Fruit fly (Drosophila melanogaster) whole organism, larva: Measurements from ENCODE around the gene CG4957.

Experiments used
- noc ChIP-seq: fragments of 200-800 bp; sonication (Bioruptor generic); optimal IDR thresholded peaks from 3 replicates; lab custom pipeline; 2019; ENCODE audit warnings: missing biosample characterization, mild to moderate bottlenecking, missing genetic modification characterization, moderate library complexity

Gene CG4957

DNA sequence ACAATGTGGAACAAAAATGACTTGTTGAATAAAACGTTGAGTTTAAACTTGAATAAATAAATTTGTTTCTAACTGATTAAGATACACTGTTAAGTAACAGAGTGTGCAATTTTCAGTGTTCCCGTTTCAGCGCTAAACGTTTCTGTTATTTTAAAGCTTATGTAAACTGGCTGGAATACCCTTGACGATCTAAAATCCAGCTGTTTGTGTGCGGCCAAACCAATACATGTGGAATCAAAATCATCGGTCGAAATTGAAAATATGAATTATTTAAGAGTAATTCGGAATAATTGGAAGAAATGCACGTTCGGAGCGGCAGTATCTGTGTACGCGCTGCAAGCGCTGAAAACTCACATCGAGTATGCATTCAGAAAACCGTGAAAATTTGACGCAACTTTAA is 1.2 kb downstream of the CG4957 start, which contains the start of gene Mulk:
TSS of gene Mulk (plus strand) at position 198 of the 400 bp plus-strand sequence.
- no peak for TF ChIP-seq noc

DNA sequence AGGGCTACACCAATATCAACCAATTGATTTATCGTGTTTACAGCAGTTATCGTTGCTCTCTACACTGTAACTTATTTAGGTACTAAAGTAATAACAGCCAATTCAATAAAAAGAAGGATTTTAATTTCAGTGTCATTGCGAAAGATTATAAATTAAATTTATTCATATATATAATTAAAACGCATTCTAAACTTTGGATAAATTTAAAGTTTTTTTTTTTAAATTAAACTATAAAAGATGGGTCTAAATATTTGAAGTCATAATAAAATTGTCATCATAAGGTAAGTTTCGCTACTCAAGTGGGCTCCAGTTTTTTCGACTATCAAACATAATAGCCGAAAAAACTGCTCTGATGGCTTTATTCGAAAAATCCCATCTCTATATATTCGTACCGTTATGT is 3.6 kb downstream of the CG4957 start, which contains the start of gene trk:
TSS of gene trk (minus strand) at position 101 of the 400 bp plus-strand sequence.
- no peak for TF ChIP-seq noc

dm6 chr2L:10276436-10276835 is 7.8 kb downstream of the CG4957 start:
- no peak for TF ChIP-seq noc

DNA sequence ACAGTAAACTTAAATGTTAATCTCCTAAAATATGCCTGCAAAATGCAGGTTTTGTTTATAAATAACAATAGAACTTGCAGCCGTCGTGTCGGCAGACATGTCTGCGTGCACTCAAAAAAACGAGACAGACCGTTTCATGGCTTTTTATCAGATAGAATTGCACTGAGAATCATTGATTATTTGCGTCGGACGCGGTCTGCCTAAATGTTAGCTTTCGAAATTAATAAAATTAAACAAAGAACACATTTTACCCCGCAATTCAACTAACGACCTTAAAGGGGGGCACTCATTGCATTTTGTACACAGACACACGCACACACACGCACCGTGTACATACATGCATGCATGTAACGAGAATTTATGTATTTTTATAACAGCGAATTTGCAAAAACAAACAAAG is 8.2 kb downstream of the CG4957 start:
- TF ChIP-seq noc, result no peak

DNA sequence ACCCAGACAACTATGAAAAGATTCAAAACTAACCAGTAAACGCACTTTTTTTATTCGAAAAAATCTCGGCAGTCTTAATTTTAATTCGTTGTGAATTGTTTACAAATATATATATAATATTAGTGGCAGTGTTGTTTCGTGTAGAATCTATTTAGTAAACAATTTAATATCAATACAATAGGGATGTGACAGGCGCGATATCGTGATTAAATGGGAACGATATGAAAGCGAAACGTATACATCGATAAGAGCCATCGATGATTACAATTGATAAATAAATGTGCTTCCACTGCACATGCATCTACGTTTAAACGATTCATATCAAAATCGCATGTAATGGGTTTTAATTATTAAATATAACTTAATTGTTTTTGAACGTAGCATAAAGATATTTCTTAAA is 8.7 kb downstream of the CG4957 start:
- no peak for TF ChIP-seq noc

DNA sequence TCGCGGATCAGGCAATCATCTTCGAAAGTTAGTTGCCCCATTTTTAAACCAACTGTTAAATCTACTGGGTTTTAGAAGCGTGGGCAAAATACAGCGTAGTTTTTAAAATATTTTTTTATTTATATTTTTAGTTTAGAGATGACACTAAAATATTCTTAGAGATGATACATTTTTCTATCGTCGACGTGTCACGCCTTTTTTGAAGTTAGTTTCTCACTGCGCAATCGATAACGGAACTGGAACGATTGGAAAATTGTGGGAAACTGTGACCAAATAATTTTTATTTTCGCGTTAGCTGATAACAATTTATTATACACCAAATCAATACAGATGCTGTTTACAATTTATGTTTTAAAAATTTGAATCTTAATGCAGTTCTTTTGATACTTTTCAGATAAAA is 10.0 kb downstream of the CG4957 start, which contains the start of gene Utx:
TSS of gene Utx (minus strand) at position 154 of the 400 bp plus-strand sequence.
- no peak for TF ChIP-seq noc

dm6 chr2L:10280772-10281171 is 12.1 kb downstream of the CG4957 start, which contains the start of gene CG34043:
Gene CG34043, minus strand, starts transcription at chr2L:10280872.
- no peak for TF ChIP-seq noc

dm6 chr2L:10291276-10291675 is 22.6 kb downstream of the CG4957 start:
- TF ChIP-seq noc, result no peak

DNA sequence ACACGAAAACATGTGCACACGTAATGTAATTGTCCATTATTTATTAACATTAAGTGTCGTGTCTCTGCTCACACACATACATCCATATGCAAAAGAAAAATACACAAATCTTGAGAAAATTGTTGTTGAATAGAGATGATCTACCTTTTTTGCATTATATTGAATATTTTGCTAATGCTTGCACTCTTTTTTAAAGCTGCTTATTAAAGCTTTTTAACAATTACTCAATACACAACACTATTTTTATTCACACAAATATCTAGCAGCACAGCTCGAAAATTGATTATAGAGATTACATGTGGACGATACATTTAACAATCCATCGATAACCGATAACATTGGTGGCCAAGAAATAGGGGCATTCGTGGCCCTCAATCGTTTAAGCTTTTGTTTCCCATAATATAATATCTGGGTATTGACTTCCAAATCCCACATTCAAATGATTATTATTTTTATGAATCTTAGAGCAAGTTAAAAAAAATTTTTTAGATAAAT is 23.4 kb downstream of the CG4957 start, which contains the start of gene Ufd4:
TSS of gene Ufd4 (minus strand) at position 300 of the 495 bp plus-strand sequence.
- no peak for TF ChIP-seq noc

dm6 chr2L:10294798-10295669 is 26.4 kb downstream of the CG4957 start, which contains the start of gene Hand:
Gene Hand, minus strand, starts transcription at chr2L:10295385.
- no peak for TF ChIP-seq noc

DNA sequence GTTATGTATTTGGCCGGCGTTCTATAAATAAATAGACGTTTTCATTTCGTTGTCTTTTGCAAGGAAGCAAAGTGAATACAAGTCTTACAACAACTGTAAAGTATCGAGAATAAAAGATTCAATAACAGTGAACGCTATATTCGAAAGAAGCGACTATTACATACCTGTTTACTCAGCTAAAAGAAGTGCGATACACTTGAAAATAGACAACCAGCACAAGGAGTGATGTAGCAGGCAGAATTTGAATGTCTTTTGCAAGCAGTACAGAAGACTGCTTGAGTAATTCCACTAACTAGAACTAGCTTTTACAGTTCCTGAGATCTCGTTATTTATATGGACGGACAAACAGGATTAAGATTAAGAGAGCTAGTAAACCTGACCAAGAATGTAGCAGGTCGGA is 29.6 kb downstream of the CG4957 start:
- no peak for TF ChIP-seq noc

DNA sequence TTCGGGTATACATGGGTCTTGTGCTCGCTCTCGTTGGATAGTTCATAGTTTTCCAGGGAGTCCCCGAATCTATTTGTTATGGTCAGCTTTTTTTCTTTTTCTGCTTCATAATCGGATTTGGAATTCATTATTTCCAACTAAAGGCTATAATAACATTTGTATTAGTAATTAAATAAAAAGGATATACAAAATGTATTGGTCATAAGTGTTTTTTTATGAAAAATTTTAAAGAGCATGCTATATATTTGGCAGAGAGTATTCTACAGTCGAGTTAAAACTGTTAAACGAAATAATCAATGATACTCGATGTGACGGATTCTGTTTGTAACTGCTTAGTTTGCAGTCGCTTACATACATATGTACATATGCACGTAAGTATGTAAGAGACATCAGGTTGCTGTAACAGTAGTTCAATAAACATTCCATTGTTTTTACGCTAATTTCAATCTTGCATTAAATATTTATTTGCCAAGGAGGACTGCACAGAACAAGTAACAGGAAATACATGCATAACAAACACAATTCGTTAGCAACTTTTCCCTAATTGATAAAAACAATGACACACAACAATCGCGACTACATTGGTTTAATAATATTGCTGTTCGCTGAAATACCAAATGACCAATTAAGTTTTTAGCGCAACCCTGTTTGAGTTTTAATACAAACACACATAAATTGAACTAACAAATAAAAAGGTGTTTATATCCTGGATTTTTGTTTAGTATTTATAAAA is 30.6 kb downstream of the CG4957 start:
- no peak for TF ChIP-seq noc

DNA sequence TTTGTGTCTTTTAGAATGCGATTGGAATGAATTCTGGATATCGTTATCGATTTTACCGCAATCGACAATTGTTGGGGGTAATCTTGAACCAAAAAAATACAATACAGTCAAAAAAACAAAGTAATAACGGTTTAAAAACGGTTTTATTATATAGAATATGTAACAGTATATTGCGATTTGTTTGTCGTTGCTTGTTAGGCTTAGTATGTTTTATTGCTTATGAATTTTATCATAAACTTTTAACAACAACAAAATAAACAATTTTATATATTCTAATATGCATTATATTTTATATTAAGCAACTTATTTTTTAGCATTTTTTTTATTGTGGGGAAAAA is 31.1 kb downstream of the CG4957 start, which contains the start of gene CYLD:
TSS of gene CYLD (minus strand) at position 38 of the 338 bp plus-strand sequence.
- no peak for TF ChIP-seq noc

- no peak for TF ChIP-seq noc
Observed at dm6 chr2L:10301918-10302317, 33.2 kb downstream of the CG4957 start, which contains the start of gene CG13138. Gene CG13138, minus strand, starts transcription at chr2L:10302018.

dm6 chr2L:10303786-10304185 is 35.1 kb downstream of the CG4957 start, which contains the start of gene nmd:
Gene nmd, minus strand, starts transcription at chr2L:10303947.
- no peak for TF ChIP-seq noc

DNA sequence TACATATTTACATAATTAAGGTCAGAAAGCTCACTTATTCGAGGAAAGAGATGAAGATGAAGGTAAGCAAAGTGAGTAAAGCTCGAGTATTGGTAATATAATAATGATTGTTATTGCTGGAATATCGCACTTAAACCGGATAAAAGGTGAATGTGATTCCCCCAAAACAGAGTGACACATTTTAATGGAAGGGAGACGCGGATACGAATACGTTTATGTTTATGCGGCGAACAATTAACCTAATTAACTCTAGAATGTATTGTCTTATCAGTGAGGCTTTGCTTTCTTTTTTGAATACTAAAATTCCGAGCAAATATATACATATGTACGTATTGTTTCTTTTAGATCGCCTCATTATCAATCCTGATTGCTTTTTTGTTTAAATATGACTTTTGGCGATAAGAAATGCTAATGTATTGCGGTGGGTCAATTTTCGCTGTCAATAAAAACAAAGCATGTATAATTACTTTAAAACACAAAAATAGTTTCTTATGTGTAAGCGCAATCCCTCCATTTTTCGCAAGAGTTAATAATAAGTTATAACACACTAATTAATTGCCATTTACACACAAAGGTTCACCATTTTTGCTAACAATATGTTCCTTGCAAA is 37.0 kb downstream of the CG4957 start:
- peak; percentile 64 for TF ChIP-seq noc
